Worm (Caenorhabditis elegans) whole organism, early embryonic: ENCODE data around the gene F56D2.3.

Source experiments
- ama-1 ChIP-seq: fragments of 150-350 bp; optimal IDR thresholded peaks from 2 replicates; lab custom pipeline; 2014
- flt-1 ChIP-seq: fragments of 200-800 bp; sonication (Bioruptor generic); IDR thresholded peaks from 2 replicates; pipeline ENCODE4 v1.3.6; 2022; ENCODE audit warnings: missing genetic modification characterization, missing compliant biosample characterization
- hnd-1 ChIP-seq: sonication (generic microtip); optimal IDR thresholded peaks from 2 replicates; lab custom pipeline; 2016; ENCODE audit warnings: missing genetic modification characterization, missing compliant biosample characterization
- pes-1 ChIP-seq: fragments of 200-800 bp; sonication (Bioruptor generic); IDR thresholded peaks from 2 replicates; pipeline ENCODE4 v1.3.6; 2022; ENCODE audit warnings: missing genetic modification reagents, missing genetic modification characterization, missing compliant biosample characterization
- scrt-1 ChIP-seq: fragments of 200-800 bp; sonication (Bioruptor generic); IDR thresholded peaks from 2 replicates; pipeline ENCODE4 v1.3.6; 2022; ENCODE audit warnings: missing genetic modification characterization, missing compliant biosample characterization
- tra-4 ChIP-seq: sonication (generic microtip); optimal IDR thresholded peaks from 2 replicates; lab custom pipeline; 2017; ENCODE audit warnings: missing genetic modification characterization, missing compliant biosample characterization

DNA sequence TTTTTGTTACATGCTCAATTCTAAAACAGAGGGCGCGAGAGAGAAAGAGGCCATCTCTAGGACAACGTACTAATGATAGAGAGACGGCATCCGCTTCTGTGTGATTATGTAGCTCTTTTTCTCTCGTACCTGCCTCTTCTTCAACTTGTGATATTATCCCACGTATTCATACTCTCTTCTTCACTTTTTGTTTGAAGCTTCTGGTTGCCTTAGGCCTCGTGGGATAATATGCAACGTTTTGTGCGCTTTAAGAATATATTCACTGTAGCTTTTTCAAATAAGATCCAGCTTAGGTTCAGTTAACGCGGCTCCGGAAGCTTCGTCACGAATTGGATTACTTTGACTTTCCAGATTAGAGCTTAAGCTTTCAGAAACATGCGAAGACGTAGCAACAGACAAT is 2.0 kb upstream of the F56D2.3 start, which contains the start of the genes F56D2.8 and uev-2:
- TF ChIP-seq ama-1 (lab: Kevin White, UChicago) (no peak), flt-1 (no peak), pes-1 (no peak), scrt-1 (no peak), hnd-1 (tag; lab: Kevin White, UChicago) (no peak), tra-4 (no peak)
